Worm (Caenorhabditis elegans): ENCODE data around the gene F58E2.3.
"Not testable (repeated sequence)": the region's sequence is repeated elsewhere in the genome, so short reads cannot be mapped to it uniquely, and the experiment has no call there.

The F58E2.3 gene

DNA sequence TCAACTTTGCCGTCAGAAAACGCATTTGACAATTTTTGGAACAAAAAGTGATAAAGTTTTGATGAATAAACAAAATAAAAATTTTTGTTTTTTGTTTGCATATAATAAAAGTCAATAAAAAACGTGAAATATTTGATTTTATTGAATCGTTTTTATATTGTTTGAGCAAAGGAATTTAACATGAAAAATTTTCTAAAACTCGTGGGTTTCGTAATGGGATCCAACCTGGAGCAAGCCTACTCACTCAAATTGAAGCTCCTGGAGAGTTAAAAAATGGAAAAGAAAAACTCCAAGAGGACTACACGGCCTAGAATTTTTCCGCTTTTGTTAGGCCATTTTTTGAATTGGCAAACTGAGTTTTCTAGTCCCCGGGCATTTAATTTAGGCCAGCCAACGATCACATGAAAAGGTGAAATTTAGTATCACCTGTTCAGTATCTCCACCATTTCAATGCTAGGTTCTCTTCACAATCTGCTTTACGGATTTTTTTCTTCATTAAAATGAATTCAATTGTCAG lies 38.7 kb upstream of the F58E2.3 start, which contains the start of the genes C04C3.9 and srz-60 (continued):
- TF ChIP-seq T26A5.8 (tag; optimal IDR thresholded peaks at IDR 0.05) (no peak), let-526 (GFP tag; IDR thresholded peaks at IDR 0.05) (no peak), nhr-80 (tag; optimal IDR thresholded peaks at IDR 0.05) (no peak)

ce11 chrIV:3433387-3433786 lies 33.8 kb upstream of the F58E2.3 start, which contains the start of gene C04C3.7:
Gene C04C3.7, minus strand, starts transcription at chrIV:3433487.
- TF ChIP-seq F10E7.11 (tag; optimal IDR thresholded peaks at IDR 0.05); dpff-1 (tag; optimal IDR thresholded peaks at IDR 0.05); B0019.2 (GFP tag; conservative IDR thresholded peaks at IDR 0.05): not testable (repeated sequence)

DNA sequence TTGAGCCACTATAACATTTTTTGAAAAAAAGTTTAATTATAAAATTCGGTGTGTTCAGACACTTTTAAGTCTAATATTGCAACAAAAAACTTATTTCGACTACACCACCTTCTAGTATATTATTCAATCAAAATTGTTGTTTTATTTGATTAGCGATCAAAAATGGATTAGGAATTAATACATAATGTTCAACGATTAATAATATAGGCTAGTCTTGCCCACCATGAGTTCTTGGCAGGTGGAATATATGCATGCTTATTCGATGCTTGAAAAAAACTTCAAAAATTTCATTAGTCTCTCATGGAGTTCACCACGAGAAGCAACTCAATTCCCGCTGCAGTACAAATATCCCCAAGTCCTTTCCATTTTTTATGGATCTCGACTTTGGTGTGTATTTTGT lies 31.2 kb upstream of the F58E2.3 start, which contains the start of gene srz-32:
TSS of gene srz-32 (plus strand) at position 301 of the 400 bp plus-strand sequence.
- TF ChIP-seq ztf-18 (tag; optimal IDR thresholded peaks at IDR 0.05) (no peak), nhr-120 (GFP tag; IDR thresholded peaks at IDR 0.05) (no peak), lag-1 (GFP tag; IDR thresholded peaks at IDR 0.05) (no peak), B0336.3 (GFP tag; IDR thresholded peaks at IDR 0.05) (no peak), egrh-3 (GFP tag; IDR thresholded peaks at IDR 0.05) (no peak), nhr-27 (tag; optimal IDR thresholded peaks at IDR 0.05) (no peak), egl-18 (GFP tag; IDR thresholded peaks at IDR 0.05) (no peak), B0035.1 (tag; optimal IDR thresholded peaks at IDR 0.05) (no peak)

DNA sequence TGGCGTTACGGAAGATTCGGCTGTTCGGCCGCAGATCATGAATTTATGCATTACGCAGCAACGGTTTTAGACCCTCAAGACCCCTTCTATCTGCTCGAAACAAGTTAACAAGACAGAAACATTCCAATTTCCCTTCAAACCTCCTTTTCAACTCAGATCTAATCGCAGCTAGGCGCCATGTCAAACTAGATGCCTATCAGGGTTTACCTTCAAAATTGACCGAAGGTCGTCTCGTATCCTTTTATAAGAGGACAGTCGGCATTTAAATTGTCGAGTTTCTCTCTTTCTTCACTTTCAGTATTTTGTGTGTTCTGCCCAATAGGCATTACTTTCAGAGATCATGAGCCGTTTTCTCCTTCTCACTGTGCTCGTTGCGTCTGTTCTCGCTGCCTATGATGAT lies 29.2 kb upstream of the F58E2.3 start, which contains the start of gene grd-13:
TSS of gene grd-13 (plus strand) at position 291 of the 400 bp plus-strand sequence.
- TF ChIP-seq dpff-1 (tag; optimal IDR thresholded peaks at IDR 0.05) (no peak), F57A8.1 (GFP tag; optimal IDR thresholded peaks at IDR 0.05) (no peak), mxl-1 (tag; optimal IDR thresholded peaks at IDR 0.05) (no peak), mcd-1 (GFP tag; IDR thresholded peaks at IDR 0.05) (no peak), sptf-2 (GFP tag; optimal IDR thresholded peaks at IDR 0.05) (no peak), die-1 (tag; optimal IDR thresholded peaks at IDR 0.05) (no peak), pha-4 (tag; optimal IDR thresholded peaks at IDR 0.05) (no peak), bed-2 (GFP tag; IDR thresholded peaks at IDR 0.05) (no peak), lsy-27 (tag; optimal IDR thresholded peaks at IDR 0.05; ENCODE audit: borderline replicate concordance, insufficient read depth) (no peak), let-607 (tag; optimal IDR thresholded peaks at IDR 0.05) (no peak), cebp-1 (GFP tag; IDR thresholded peaks at IDR 0.05) (no peak), cebp-1 (tag; optimal IDR thresholded peaks at IDR 0.05) (no peak), madf-3 (GFP tag; IDR thresholded peaks at IDR 0.05) (no peak)

ce11 chrIV:3439354-3439753 lies 27.9 kb upstream of the F58E2.3 start, which contains the start of gene grd-3:
Gene grd-3, plus strand, starts transcription at chrIV:3439655.
- no peak for TF ChIP-seq F23B12.7 (tag; optimal IDR thresholded peaks at IDR 0.05; ENCODE audit: insufficient read depth)
- 0 out of 2 replicates have a peak, but pooled peaks have one; percentile 5 for TF ChIP-seq zfh-2 (GFP tag; conservative IDR thresholded peaks at IDR 0.05)

- TF ChIP-seq Y56A3A.18 (GFP tag; IDR thresholded peaks at IDR 0.05), result no peak
These were observed 26.4 kb upstream of the F58E2.3 start, which contains the start of gene grd-10 for ce11 chrIV:3440848-3441247. Gene grd-10, plus strand, starts transcription at chrIV:3441055.
